Fruit fly (Drosophila melanogaster): ENCODE measurements around the gene Hipk.

Gene Hipk

dm6 chr3L:603847-604550 lies 61.1 kb downstream of the Hipk start, which contains the start of gene CG13893 (continued):
- TF ChIP-seq CG1024 (GFP tag; IDR thresholded peaks at IDR 0.05), result peak; percentile 41; the same call in 1 of the 2 replicates
- no peak for TF ChIP-seq CG1529 (GFP tag; optimal IDR thresholded peaks at IDR 0.05)
- no peak for TF ChIP-seq Hr39 (optimal IDR thresholded peaks at IDR 0.05)
- peak; percentile 39; the same call in 1 of the 2 replicates for TF ChIP-seq unc-4 (GFP tag; IDR thresholded peaks at IDR 0.05; ENCODE audit: partially characterized antibody)
- TF ChIP-seq CG13424 (tag; optimal IDR thresholded peaks at IDR 0.05), result no peak
- no peak for TF ChIP-seq CG9876 (GFP tag; optimal IDR thresholded peaks at IDR 0.05)
- TF ChIP-seq Dref (GFP tag; IDR thresholded peaks at IDR 0.05), result 0 out of 2 replicates have a peak, but pooled peaks have one; percentile 26
- 0 out of 3 replicates have a peak, but pooled peaks have one; percentile 6 for TF ChIP-seq z (GFP tag; IDR thresholded peaks at IDR 0.05)
- no peak for TF ChIP-seq fd3F (GFP tag; optimal IDR thresholded peaks at IDR 0.05)
- TF ChIP-seq CG8924 (tag; optimal IDR thresholded peaks at IDR 0.05), result peak; percentile 57
- TF ChIP-seq CG7987 (GFP tag; optimal IDR thresholded peaks at IDR 0.05), result peak; percentile 65
- TF ChIP-seq pfk (GFP tag; optimal IDR thresholded peaks at IDR 0.05), result peak; percentile 88
- TF ChIP-seq Nf-YC (tag; optimal IDR thresholded peaks at IDR 0.05), result peak; percentile 37
- TF ChIP-seq CG2889 (GFP tag; IDR thresholded peaks at IDR 0.05), result no peak
- no peak for TF ChIP-seq Mrtf (GFP tag; IDR thresholded peaks at IDR 0.05)
- no peak for TF ChIP-seq CG9215 (GFP tag; IDR thresholded peaks at IDR 0.05)
- TF ChIP-seq dysf (GFP tag; IDR thresholded peaks at IDR 0.05), result peak; percentile 24; the same call in 1 of the 3 replicates
- TF ChIP-seq gsb (GFP tag; IDR thresholded peaks at IDR 0.05), result peak; percentile 56; the same call in 1 of the 2 replicates
- TF ChIP-seq fu2 (GFP tag; optimal IDR thresholded peaks at IDR 0.05), result no peak
- no peak for TF ChIP-seq Rx (GFP tag; IDR thresholded peaks at IDR 0.05)
- TF ChIP-seq CG10147 (GFP tag; optimal IDR thresholded peaks at IDR 0.05), result no peak
- TF ChIP-seq dm (GFP tag; optimal IDR thresholded peaks at IDR 0.05), result no peak
- TF ChIP-seq CG32772 (GFP tag; IDR thresholded peaks at IDR 0.05), result 0 out of 2 replicates have a peak, but pooled peaks have one; percentile 14
- TF ChIP-seq Dll (GFP tag; IDR thresholded peaks at IDR 0.05; ENCODE audit: partially characterized antibody), result peak; percentile 58; the same call in 3 of the 4 replicates
- peak; percentile 40 for TF ChIP-seq ftz-f1 (GFP tag; optimal IDR thresholded peaks at IDR 0.05)
- TF ChIP-seq ap (GFP tag; IDR thresholded peaks at IDR 0.05), result no peak
- no peak for TF ChIP-seq CG8290 (GFP tag; optimal IDR thresholded peaks at IDR 0.05)
- no peak for TF ChIP-seq CG8290 (tag; optimal IDR thresholded peaks at IDR 0.05)
- TF ChIP-seq eyg (GFP tag; optimal IDR thresholded peaks at IDR 0.05), result peak; percentile 52
- TF ChIP-seq ATbp (GFP tag; optimal IDR thresholded peaks at IDR 0.05), result no peak
- no peak for TF ChIP-seq NC2β (GFP tag; optimal IDR thresholded peaks at IDR 0.05)
- no peak for TF ChIP-seq CG11085 (GFP tag; IDR thresholded peaks at IDR 0.05)
- TF ChIP-seq CG8359 (GFP tag; optimal IDR thresholded peaks at IDR 0.05; ENCODE audit: borderline replicate concordance), result no peak
- TF ChIP-seq Mes4 (GFP tag; optimal IDR thresholded peaks at IDR 0.05), result no peak
- no peak for TF ChIP-seq p53 (GFP tag; optimal IDR thresholded peaks at IDR 0.05)
- TF ChIP-seq CG13775 (GFP tag; optimal IDR thresholded peaks at IDR 0.05), result no peak
- no peak for TF ChIP-seq usp (GFP tag; optimal IDR thresholded peaks at IDR 0.05)
- no peak for TF ChIP-seq Ada2b (GFP tag; IDR thresholded peaks at IDR 0.05)
- no peak for TF ChIP-seq CG18764 (GFP tag; optimal IDR thresholded peaks at IDR 0.05)
- TF ChIP-seq HLH4C (GFP tag; IDR thresholded peaks at IDR 0.05; ENCODE audit: partially characterized antibody), result 0 out of 3 replicates have a peak, but pooled peaks have one; percentile 50
- TF ChIP-seq Kr (GFP tag; optimal IDR thresholded peaks at IDR 0.05), result no peak
- TF ChIP-seq run (tag; optimal IDR thresholded peaks at IDR 0.05), result no peak
- TF ChIP-seq Sry-β (GFP tag; optimal IDR thresholded peaks at IDR 0.05), result no peak
- no peak for TF ChIP-seq vfl (GFP tag; optimal IDR thresholded peaks at IDR 0.05)
- TF ChIP-seq CG7928 (GFP tag; optimal IDR thresholded peaks at IDR 0.05), result no peak
- TF ChIP-seq bigmax (GFP tag; optimal IDR thresholded peaks at IDR 0.05), result peak; percentile 35
- TF ChIP-seq CG15011 (GFP tag; optimal IDR thresholded peaks at IDR 0.05), result no peak
- peak; percentile 39 for TF ChIP-seq CTCF (GFP tag; optimal IDR thresholded peaks at IDR 0.05)
- no peak for TF ChIP-seq Abd-B (GFP tag; optimal IDR thresholded peaks at IDR 0.05)
- no peak for TF ChIP-seq bsh (GFP tag; optimal IDR thresholded peaks at IDR 0.05)
- peak; percentile 32 for TF ChIP-seq CG11398 (GFP tag; optimal IDR thresholded peaks at IDR 0.05)

Data from whole organism, embryonic.